Fruit fly (Drosophila melanogaster) S2 (cell line): ENCODE measurements around the gene CG5290.

Source experiments
- CG8478 ChIP-seq: fragments of >200 bp; optimal IDR thresholded peaks from 2 replicates; lab custom pipeline; 2018
- CTCF ChIP-seq, 2 experiments: fragments of >200 bp; optimal IDR thresholded peaks; 2 replicates each; lab custom pipeline; 2018

The CG5290 gene

DNA sequence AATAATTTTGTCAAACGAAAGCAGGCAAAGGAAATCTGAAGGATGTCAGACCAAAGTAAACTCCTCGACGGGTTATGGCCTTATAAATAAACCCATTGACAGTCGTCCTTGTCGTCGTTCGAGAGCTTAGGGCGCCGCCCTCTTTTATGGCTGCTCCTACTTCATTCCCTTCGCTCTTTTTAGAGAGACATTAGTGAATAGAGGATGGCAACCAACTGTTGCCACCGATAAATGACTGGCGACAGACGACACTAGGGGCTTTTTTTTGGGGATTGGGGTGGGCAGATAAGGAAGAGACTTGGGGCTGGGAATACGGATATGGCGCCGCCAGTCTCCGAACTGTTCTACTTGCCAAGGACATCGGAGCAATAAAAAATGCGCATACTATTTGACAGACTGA is 30.1 kb upstream of the CG5290 start:
- TF ChIP-seq CTCF (optimal IDR thresholded peaks at IDR 0.05; lab: Kevin White, UChicago) (no peak), CG8478 (lab: Kevin White, UChicago) (no peak)

DNA sequence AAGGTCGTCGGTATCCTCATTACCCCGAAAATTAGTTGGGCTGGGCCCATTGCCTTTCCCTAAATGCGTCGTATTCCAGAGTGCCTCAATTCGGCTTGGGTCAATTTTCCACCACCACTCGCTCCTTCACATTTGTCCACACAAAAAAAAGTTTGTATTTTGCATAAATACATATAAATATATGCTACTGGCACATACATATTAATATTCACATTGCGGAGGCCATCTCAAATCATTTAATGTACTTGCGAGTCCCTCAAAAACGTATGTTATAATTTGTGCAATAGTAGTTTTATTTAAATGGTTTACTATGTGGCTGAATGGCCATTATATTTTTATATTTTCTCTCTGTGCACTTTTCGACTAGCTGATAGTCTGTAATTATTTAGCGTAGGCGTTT is 29.2 kb upstream of the CG5290 start:
- TF ChIP-seq CG8478 (lab: Kevin White, UChicago) (no peak), CTCF (optimal IDR thresholded peaks at IDR 0.05; lab: Kevin White, UChicago) (no peak)

DNA sequence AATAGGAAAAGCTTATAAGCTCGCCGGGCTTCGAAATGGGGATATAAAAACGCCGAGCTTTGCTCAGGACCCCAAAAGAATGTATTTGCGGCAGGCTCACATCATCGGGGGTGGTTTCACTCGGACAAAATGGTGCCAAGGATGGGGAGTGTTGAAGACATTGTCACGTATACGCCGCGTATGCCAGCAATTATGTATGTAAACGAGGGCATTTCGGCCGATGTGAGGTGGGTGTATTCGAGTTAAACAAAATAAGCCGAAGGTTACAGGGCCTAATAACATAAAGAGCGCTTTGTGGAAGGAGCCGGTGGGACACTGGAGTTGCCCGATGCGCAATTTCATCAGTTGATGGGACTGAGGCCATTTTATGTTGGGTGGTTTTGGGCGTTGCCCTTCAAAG is 28.6 kb upstream of the CG5290 start:
- no peak for TF ChIP-seq CG8478 (lab: Kevin White, UChicago)
- TF ChIP-seq CTCF (optimal IDR thresholded peaks at IDR 0.05; lab: Kevin White, UChicago) = no peak

DNA sequence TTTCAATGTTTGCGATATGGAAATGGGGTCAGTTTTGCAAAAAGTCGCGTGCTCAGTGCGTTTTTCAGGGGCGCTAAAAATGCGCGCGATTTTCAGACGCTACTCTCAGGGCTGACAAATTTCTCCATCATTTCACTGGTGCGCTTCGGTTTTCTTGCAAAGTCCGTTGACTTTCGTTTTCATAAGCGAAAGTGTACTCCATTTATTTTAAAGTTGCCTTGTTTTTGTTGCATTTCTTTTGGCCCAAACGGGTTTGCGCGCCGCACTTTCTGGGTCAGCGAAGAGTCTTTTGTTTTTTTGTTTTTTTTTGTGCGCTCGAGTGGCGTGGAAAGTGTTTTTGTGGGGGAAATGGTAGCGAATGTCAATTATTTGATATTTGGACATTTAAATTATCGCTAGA is 27.3 kb upstream of the CG5290 start:
- TF ChIP-seq CG8478 (lab: Kevin White, UChicago) = no peak
- TF ChIP-seq CTCF (optimal IDR thresholded peaks at IDR 0.05; lab: Kevin White, UChicago) = no peak

DNA sequence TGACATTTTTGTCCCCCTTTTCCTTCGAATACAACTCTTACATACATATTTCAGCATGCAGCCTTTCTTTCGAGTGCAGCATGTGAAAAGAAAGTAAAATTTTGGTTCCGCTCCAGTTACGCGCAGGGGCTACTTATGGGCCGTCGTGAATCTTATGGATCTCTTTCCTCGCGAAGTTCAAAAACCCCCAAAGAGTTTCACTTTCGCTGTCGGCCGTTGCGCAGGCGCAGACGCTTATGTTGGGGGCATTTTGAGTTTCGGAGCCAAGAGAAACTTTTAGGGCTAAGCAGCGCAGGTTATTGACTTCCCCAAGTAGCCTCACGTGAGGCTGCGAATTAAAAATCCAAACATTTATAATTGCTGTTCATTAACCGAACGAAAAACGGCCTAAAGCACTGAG is 26.3 kb upstream of the CG5290 start:
- no peak for TF ChIP-seq CG8478 (lab: Kevin White, UChicago)
- no peak for TF ChIP-seq CTCF (optimal IDR thresholded peaks at IDR 0.05; lab: Kevin White, UChicago)

DNA sequence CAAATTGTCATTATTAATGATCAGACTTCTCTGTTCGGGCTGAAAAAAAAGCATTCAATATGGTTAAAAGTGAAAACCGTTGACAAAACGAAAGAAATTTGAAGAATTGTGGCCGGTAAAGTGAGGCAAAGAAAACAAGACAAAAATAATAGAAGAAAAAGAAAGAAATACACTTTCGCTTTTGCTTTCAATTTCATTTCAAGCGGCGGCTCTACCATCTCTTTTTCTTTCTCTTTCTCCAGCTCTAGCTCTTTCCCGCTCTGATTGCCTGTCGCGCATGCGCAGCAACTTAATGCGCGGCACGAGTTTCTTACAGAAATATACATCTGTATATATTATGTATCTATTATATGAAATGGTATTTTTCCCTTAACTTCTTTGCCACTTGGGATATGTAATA is 24.9 kb upstream of the CG5290 start:
- TF ChIP-seq CG8478 (lab: Kevin White, UChicago) = no peak

DNA sequence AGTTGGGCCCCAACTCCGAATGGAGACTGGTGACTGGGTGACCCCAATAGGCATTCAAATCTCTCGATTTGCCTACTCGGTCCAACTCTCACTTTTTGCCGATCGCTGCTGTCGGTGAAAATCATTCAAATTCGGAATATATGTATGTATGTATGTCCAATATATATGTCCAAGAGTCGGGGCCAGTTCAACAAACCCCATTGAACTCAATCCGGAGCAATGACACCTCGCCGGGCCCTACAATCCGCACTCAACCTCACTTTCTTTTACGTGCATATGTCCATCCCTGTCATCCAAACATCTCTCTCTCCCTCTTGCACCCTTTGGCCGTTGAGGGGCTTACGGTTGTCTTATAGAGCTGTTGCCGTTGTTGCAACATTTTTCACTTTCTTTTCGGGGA is 22.7 kb upstream of the CG5290 start:
- TF ChIP-seq CTCF (optimal IDR thresholded peaks at IDR 0.05; lab: Kevin White, UChicago) (no peak), CG8478 (lab: Kevin White, UChicago) (no peak)

DNA sequence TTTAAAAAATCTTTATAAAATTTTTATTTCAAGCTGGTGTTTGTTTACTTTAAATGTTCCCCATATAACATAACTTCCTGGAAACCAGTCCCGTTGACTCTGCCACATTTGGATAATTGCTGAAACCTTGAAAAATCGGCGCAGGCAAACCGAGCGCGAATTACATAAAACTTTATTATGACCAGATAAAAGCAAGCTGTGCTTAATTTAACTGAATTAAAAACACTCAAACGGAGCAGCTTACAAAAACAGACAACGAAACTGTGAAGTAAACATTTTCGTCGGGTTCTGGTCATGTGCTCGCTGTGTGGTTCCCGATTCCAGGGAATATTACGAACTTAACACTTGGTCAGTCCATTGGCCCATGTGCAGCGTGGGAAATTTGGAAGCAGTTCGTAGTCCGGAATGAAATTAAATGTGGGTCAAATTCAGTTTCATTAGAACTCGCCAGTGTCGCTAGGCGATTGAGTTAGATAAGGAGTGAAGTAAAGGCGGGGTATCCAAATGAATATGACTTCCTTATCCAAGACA is 21.5 kb upstream of the CG5290 start:
- TF ChIP-seq CG8478 (lab: Kevin White, UChicago) = no peak

DNA sequence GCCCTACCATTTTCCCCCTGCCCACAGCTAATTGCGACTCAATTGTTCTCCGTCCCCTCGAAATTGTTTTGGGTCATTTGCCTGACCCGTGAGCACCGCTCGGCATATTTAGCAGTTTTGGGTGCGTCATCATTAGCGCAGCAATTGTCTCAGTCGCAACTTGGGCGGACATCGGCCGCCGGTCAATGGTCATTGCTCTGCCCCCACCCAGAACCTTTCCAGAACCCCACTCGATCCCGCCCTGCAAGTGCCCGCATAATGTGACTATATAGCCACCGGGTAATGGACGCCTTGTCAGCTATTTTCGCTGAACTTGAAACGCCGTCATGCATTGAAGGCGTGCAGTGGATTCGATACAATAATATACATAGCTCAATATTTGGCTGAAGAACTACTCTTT is 20.7 kb upstream of the CG5290 start:
- no peak for TF ChIP-seq CTCF (optimal IDR thresholded peaks at IDR 0.05; lab: Kevin White, UChicago)

DNA sequence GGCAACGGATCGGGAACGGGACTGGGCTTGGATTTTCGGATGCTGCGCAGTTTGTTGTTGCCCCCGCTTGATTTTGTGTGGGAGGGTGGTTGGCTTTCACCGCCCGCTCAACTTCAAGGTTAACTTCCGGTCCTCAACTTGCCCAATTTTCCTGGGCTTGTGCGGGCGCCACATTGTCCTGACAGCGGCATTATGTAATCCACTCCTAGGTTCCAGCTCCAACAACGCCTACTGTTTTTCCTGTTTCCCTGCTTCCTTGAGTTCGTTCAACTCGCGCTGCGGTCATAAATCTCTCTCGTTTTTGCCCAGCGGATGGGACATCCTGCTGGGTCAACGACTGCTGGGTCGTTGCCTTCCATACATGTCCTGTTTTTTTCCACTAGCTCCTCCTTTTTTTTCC is 19.5 kb upstream of the CG5290 start:
- TF ChIP-seq CG8478 (lab: Kevin White, UChicago) (no peak), CTCF (optimal IDR thresholded peaks at IDR 0.05; lab: Kevin White, UChicago) (no peak)

DNA sequence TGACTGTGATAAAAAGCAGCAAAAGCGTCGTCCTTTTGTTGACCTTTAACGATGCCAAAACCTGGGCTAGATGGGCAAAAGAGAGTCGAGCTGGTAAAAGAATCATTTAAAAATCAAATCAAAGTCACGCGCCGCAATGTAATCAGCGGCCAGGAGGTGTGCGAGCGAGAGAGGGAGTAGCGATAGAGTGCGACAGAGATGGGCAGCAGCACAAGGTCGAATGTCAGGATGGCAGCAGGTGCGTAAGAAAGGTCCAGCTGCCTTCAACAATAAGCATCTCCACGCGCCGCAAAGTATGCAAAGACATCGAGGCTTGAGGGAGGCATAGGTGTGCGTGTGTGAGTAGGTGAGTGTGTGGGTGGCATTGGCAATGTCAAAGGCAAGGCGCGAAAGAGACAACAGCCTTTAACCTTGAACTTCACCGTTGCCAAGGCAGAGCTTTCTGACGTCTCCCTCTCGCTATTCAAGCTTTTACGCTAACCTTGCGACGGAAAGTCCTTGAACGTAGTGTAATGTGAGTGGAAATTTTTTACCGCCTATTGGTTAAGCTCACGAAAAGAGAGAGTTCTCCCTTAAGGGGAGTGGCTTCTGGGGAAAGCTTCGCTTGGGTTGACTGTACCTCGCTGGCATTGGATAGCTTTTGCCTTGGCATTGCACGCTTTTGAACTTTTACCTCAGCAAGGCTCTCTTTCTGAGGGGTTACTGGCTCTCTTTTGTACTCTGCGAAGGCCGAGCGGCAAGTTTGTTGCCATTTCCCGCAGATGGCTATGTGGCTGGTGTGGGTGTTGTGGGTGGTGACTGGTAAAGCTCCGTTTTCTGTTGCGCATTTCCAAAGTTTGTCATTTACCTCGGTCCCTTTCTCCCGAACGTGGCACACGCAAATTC is 17.6 kb upstream of the CG5290 start:
- TF ChIP-seq CG8478 (lab: Kevin White, UChicago) (no peak), CTCF (optimal IDR thresholded peaks at IDR 0.05; lab: Kevin White, UChicago) (no peak)

DNA sequence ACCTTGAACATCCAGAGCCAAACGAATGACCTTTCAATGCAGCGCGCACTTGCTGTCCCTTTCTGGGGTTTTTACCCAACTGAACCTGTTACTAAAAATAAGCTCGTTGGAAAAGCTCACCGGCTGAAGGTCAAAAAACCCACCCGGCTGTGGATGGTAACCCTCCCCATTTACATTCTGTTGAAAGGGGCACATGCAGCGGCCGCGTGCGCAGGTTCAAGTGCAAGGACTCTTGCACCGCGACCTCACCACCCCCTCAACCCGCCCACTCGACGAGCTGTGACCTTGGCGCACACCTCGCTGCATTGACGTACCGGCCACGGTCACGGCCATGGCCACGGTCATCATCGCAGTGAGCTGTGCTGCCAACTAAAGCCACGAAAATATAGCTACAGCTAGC is 15.7 kb upstream of the CG5290 start:
- TF ChIP-seq CG8478 (lab: Kevin White, UChicago) = no peak
- no peak for TF ChIP-seq CTCF (optimal IDR thresholded peaks at IDR 0.05; lab: Kevin White, UChicago)

DNA sequence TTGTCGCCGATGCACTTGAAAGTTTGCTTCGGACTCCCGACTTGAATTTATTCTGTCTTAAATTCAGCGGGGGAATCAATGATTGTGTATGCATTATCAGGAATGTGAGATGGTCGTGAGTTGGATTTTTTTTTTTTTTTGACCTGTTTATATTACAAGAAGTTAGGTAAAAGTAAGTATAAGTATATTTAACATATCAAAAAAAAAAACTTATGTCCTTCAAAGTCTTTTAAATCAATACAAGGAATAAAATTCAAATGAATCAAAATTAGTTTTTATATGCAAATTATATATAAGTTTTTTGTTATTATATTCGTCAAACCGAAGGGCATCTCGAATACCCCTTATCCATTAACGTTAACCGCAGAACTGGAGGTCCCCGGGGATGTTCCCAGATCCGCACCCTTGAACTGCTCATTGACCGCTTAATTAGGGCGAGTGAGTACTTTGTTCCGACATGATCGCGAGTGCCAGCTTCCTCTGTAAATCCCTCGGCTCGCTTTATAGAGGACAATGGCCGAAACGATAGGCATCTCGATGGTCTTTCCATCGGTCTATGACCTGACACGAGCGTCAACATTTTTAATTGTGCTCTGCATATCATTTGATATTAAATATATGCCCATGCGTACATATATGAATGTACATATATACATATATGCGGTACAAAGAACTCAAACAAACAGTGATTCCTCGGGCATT is 14.4 kb upstream of the CG5290 start:
- TF ChIP-seq CTCF (optimal IDR thresholded peaks at IDR 0.05; lab: Kevin White, UChicago) (no peak), CG8478 (lab: Kevin White, UChicago) (no peak)

DNA sequence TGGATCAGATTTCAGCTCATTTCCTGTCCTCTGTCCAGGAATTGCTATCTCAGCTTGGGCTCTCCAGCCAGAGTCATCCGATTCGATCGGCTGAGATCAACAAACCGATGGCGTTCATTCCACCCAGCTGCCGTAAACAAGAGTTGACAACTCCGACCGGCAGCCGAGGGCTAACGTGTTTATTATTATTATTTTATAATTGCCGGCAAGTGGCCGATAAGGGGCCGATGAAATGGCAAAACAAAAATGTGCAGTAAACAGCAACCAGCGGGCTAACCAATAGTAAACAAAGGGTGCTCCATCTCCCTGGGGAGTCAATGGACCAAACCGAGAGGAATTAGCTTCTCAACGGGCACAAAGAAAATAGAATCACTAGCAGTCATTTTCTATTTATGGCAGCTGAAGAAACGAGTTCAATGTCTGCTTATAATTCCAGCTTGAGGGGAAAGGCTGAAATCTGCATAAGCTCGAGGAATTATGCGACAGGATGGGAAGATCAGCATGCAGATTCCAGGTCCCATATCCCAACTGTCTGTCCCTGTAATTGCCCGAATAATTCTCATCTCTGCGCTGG is 12.9 kb upstream of the CG5290 start:
- no peak for TF ChIP-seq CG8478 (lab: Kevin White, UChicago)
- no peak for TF ChIP-seq CTCF (optimal IDR thresholded peaks at IDR 0.05; lab: Kevin White, UChicago)
